Worm (Caenorhabditis elegans) whole organism, young adult: Measurements from ENCODE around the gene ech-6.
A peak's percentile ranks its signal among the peaks of the same experiment; 100 is the strongest.

Source experiments
- C06A6.2 ChIP-seq: fragments of 200-800 bp; sonication (Bioruptor generic); conservative IDR thresholded peaks from 2 replicates; pipeline ENCODE4 v1.3.6; 2022; ENCODE audit warnings: missing genetic modification characterization, missing compliant biosample characterization
- F10E7.11 ChIP-seq: sonication (generic microtip); optimal IDR thresholded peaks from 2 replicates; lab custom pipeline; 2017; ENCODE audit warnings: mild to moderate bottlenecking, missing genetic modification characterization, moderate library complexity, missing compliant biosample characterization
- F22D6.2 ChIP-seq: sonication (generic microtip); optimal IDR thresholded peaks from 2 replicates; lab custom pipeline; 2016; ENCODE audit warnings: mild to moderate bottlenecking, missing genetic modification characterization, missing compliant biosample characterization
- F33H1.4 ChIP-seq: fragments of 200-800 bp; sonication (Bioruptor generic); IDR thresholded peaks from 2 replicates; pipeline ENCODE4 v1.3.6; 2022; ENCODE audit warnings: missing genetic modification reagents, missing genetic modification characterization, missing compliant biosample characterization
- F55B11.4 ChIP-seq: sonication (generic microtip); optimal IDR thresholded peaks from 2 replicates; lab custom pipeline; 2016; ENCODE audit warnings: missing compliant biosample characterization, missing genetic modification characterization, borderline replicate concordance; ENCODE audit not compliant: insufficient read depth
- T26A5.8 ChIP-seq: sonication (generic microtip); optimal IDR thresholded peaks from 2 replicates; lab custom pipeline; 2016; ENCODE audit warnings: missing genetic modification characterization, missing compliant biosample characterization
- Y56A3A.18 ChIP-seq: fragments of 200-800 bp; sonication (Bioruptor generic); IDR thresholded peaks from 2 replicates; pipeline ENCODE4 v1.3.6; 2022; ENCODE audit warnings: missing genetic modification reagents, missing genetic modification characterization, missing compliant biosample characterization
- Y95B8A.8 ChIP-seq: fragments of 200-800 bp; sonication (Bioruptor generic); IDR thresholded peaks from 2 replicates; pipeline ENCODE4 v1.3.6; 2022; ENCODE audit warnings: missing genetic modification reagents, missing genetic modification characterization, missing compliant biosample characterization
- attf-3 ChIP-seq: fragments of 200-800 bp; sonication (Bioruptor generic); conservative IDR thresholded peaks from 2 replicates; pipeline ENCODE4 v1.3.6; 2022; ENCODE audit warnings: missing genetic modification reagents, missing genetic modification characterization, missing compliant biosample characterization
- bed-1 ChIP-seq: fragments of 200-800 bp; sonication (Bioruptor generic); IDR thresholded peaks from 2 replicates; pipeline ENCODE4 v1.3.6; 2022; ENCODE audit warnings: missing genetic modification reagents, missing genetic modification characterization, missing compliant biosample characterization
- cebp-2 ChIP-seq: fragments of 200-800 bp; sonication (Bioruptor generic); IDR thresholded peaks from 2 replicates; pipeline ENCODE4 v1.3.6; 2022; ENCODE audit warnings: missing genetic modification characterization, missing compliant biosample characterization
- ceh-100 ChIP-seq: fragments of 200-800 bp; sonication (Bioruptor generic); IDR thresholded peaks from 2 replicates; pipeline ENCODE4 v1.3.6; 2022; ENCODE audit warnings: missing genetic modification reagents, missing genetic modification characterization, missing compliant biosample characterization
- ceh-79 ChIP-seq: sonication (generic microtip); optimal IDR thresholded peaks from 2 replicates; lab custom pipeline; 2017; ENCODE audit warnings: mild to moderate bottlenecking, missing genetic modification characterization, missing compliant biosample characterization
- chd-7 ChIP-seq: sonication (generic microtip); optimal IDR thresholded peaks from 2 replicates; lab custom pipeline; 2016; ENCODE audit warnings: mild to moderate bottlenecking, missing genetic modification characterization, moderate library complexity, missing compliant biosample characterization
- die-1 ChIP-seq: sonication (generic microtip); optimal IDR thresholded peaks from 2 replicates; lab custom pipeline; 2016; ENCODE audit warnings: missing genotype, mild to moderate bottlenecking, missing genetic modification characterization, missing compliant biosample characterization
- egrh-3 ChIP-seq: fragments of 200-800 bp; sonication (Bioruptor generic); IDR thresholded peaks from 2 replicates; pipeline ENCODE4 v1.3.6; 2022; ENCODE audit warnings: missing genetic modification reagents, missing genetic modification characterization, missing compliant biosample characterization
- hlh-12 ChIP-seq: sonication (generic microtip); optimal IDR thresholded peaks from 2 replicates; lab custom pipeline; 2016; ENCODE audit warnings: missing genetic modification characterization, missing compliant biosample characterization
- lag-1 ChIP-seq: fragments of 200-800 bp; sonication (Bioruptor generic); IDR thresholded peaks from 2 replicates; pipeline ENCODE4 v1.3.6; 2022; ENCODE audit warnings: missing genetic modification reagents, missing genetic modification characterization, missing compliant biosample characterization
- lin-35 ChIP-seq, 3 experiments: fragments of 150-350 bp in 2 of 3; sonication (generic microtip) in 1 of 3; optimal IDR thresholded peaks; 2 replicates each; lab custom pipeline; 2014 to 2018; ENCODE audit warnings: missing biosample characterization in 3 of 3, missing genetic modification characterization in 3 of 3, missing genetic modification reagents in 3 of 3
- lir-1 ChIP-seq: fragments of 200-800 bp; sonication (Bioruptor generic); conservative IDR thresholded peaks from 2 replicates; pipeline ENCODE4 v1.3.6; 2022; ENCODE audit warnings: missing genetic modification reagents, missing genetic modification characterization, missing compliant biosample characterization
- lsl-1 ChIP-seq: fragments of 200-800 bp; sonication (Bioruptor generic); optimal IDR thresholded peaks from 2 replicates; lab custom pipeline; 2018; ENCODE audit warnings: mild to moderate bottlenecking, missing genetic modification characterization, moderate library complexity, missing compliant biosample characterization
- madf-3 ChIP-seq: fragments of 200-800 bp; sonication (Bioruptor generic); IDR thresholded peaks from 2 replicates; pipeline ENCODE4 v1.3.6; 2022; ENCODE audit warnings: missing genetic modification reagents, missing genetic modification characterization, missing compliant biosample characterization
- madf-6 ChIP-seq: fragments of 200-800 bp; sonication (Bioruptor generic); IDR thresholded peaks from 2 replicates; pipeline ENCODE4 v1.3.6; 2022; ENCODE audit warnings: missing genetic modification reagents, missing genetic modification characterization, missing compliant biosample characterization
- nfyb-1 ChIP-seq: fragments of 200-800 bp; sonication (Bioruptor generic); IDR thresholded peaks from 2 replicates; pipeline ENCODE4 v1.3.6; 2022; ENCODE audit warnings: missing genetic modification reagents, missing genetic modification characterization, missing compliant biosample characterization
- nhr-120 ChIP-seq: fragments of 200-800 bp; sonication (Bioruptor generic); IDR thresholded peaks from 2 replicates; pipeline ENCODE4 v1.3.6; 2022; ENCODE audit warnings: missing genetic modification characterization, missing compliant biosample characterization
- nhr-179 ChIP-seq: sonication (generic microtip); optimal IDR thresholded peaks from 2 replicates; lab custom pipeline; 2016; ENCODE audit warnings: mild to moderate bottlenecking, missing genetic modification characterization, missing compliant biosample characterization
- nhr-27 ChIP-seq: fragments of 200-800 bp; sonication (Bioruptor generic); optimal IDR thresholded peaks from 2 replicates; lab custom pipeline; 2018; ENCODE audit warnings: mild to moderate bottlenecking, missing genetic modification characterization, moderate library complexity, missing compliant biosample characterization
- rec-8 ChIP-seq, 2 experiments: sonication (generic microtip); optimal IDR thresholded peaks; 2 replicates each; lab custom pipeline; 2016; ENCODE audit warnings: mild to moderate bottlenecking in 2 of 2, missing genetic modification characterization in 2 of 2, missing genetic modification reagents in 2 of 2, missing genotype in 2 of 2, missing biosample characterization in 1 of 2, missing compliant biosample characterization in 1 of 2, moderate library complexity in 1 of 2
- sdz-38 ChIP-seq: sonication (generic microtip); optimal IDR thresholded peaks from 2 replicates; lab custom pipeline; 2016; ENCODE audit warnings: missing genotype, missing genetic modification characterization, missing compliant biosample characterization
- snpc-3.4 ChIP-seq: sonication (generic microtip); optimal IDR thresholded peaks from 2 replicates; lab custom pipeline; 2017; ENCODE audit warnings: missing genetic modification characterization, mild to moderate bottlenecking, missing compliant biosample characterization, antibody characterized with exemption, moderate library complexity, missing genotype, missing genetic modification reagents
- snpc-4 ChIP-seq, 5 experiments: fragments of 150-350 bp in 1 of 5; sonication (generic microtip) in 4 of 5; optimal IDR thresholded peaks; 2 replicates each; lab custom pipeline; 2014 to 2018; ENCODE audit warnings: missing genetic modification characterization in 5 of 5, missing biosample characterization in 3 of 5, antibody characterized with exemption in 2 of 5, mild to moderate bottlenecking in 2 of 5, missing compliant biosample characterization in 2 of 5, missing genotype in 2 of 5, moderate library complexity in 2 of 5, missing genetic modification reagents in 1 of 5
- tlf-1 ChIP-seq: fragments of 200-800 bp; sonication (Bioruptor generic); optimal IDR thresholded peaks from 2 replicates; lab custom pipeline; 2018; ENCODE audit warnings: mild to moderate bottlenecking, missing genetic modification characterization, missing compliant biosample characterization
- xnd-1 ChIP-seq: sonication (generic microtip); optimal IDR thresholded peaks from 2 replicates; lab custom pipeline; 2016; ENCODE audit warnings: missing genotype, missing genetic modification reagents, missing genetic modification characterization, missing compliant biosample characterization

The ech-6 gene

ce11 chrIII:9780665-9781304 is 28.1 kb upstream of the ech-6 start, which contains the start of gene vha-1 (continued):
- no peak for TF ChIP-seq snpc-4 (GFP tag; optimal IDR thresholded peaks at IDR 0.05; lab: Kevin White, UChicago)
- TF ChIP-seq snpc-4 (tag; optimal IDR thresholded peaks at IDR 0.05; lab: Kevin White, UChicago), result peak in 3 of 4 experiments; percentile 36 to 62 (median 46)
- no peak for TF ChIP-seq nhr-120 (GFP tag; lab: Robert Waterston, UW)
- TF ChIP-seq Y56A3A.18 (GFP tag; lab: Robert Waterston, UW), result no peak
- no peak; the same call in 1 of the 2 replicates for TF ChIP-seq C06A6.2 (GFP tag; lab: Robert Waterston, UW)
- TF ChIP-seq snpc-3.4 (tag; lab: Kevin White, UChicago), result no peak
- TF ChIP-seq tlf-1 (GFP tag; lab: Kevin White, UChicago), result peak; percentile 66
- peak; percentile 26; the same call in 1 of the 2 replicates for TF ChIP-seq egrh-3 (GFP tag; lab: Robert Waterston, UW)

DNA sequence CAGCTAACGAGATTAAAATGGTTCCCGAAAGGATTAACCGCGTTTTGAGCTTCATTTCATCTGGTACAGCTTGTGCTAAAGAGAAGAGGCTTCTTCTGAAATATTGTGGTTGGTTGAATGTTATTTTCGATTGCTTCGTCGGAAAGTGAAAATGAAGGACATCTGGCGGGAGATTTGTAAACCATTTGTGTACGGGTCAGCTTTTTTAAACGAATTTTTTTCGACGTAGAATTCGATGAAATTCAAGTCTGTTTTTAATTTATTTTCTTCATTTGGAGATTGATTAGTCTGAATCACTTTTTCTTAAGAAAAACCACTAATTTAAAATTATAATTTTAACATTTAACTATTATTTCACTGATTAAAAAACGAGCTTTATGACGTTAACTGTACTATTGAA is 27.6 kb upstream of the ech-6 start, which contains the start of gene sqv-3:
sqv-3 (minus strand) TSS at position 101 of the 400 bp plus-strand sequence.
- TF ChIP-seq nhr-179 (no peak), lir-1 (GFP tag; lab: Robert Waterston, UW) (no peak), madf-3 (GFP tag; lab: Robert Waterston, UW) (0 out of 2 replicates have a peak, but pooled peaks have one; percentile 55), ceh-100 (GFP tag; lab: Robert Waterston, UW) (no peak)

- TF ChIP-seq sdz-38 (no peak), lag-1 (GFP tag; lab: Robert Waterston, UW) (no peak), cebp-2 (GFP tag; lab: Robert Waterston, UW) (no peak), madf-6 (GFP tag; lab: Robert Waterston, UW) (no peak; the same call in 1 of the 2 replicates), F22D6.2 (tag; lab: Kevin White, UChicago) (no peak), F55B11.4 (tag; lab: Kevin White, UChicago) (no peak), T26A5.8 (tag; lab: Kevin White, UChicago) (no peak), rec-8 (tag; optimal IDR thresholded peaks at IDR 0.05; lab: Kevin White, UChicago) (no peak), lin-35 (GFP tag; optimal IDR thresholded peaks at IDR 0.05; lab: Kevin White, UChicago) (no peak), xnd-1 (tag; lab: Kevin White, UChicago) (peak; percentile 19), bed-1 (GFP tag; lab: Robert Waterston, UW) (no peak), lsl-1 (GFP tag; lab: Kevin White, UChicago) (peak; percentile 52), die-1 (tag; lab: Kevin White, UChicago) (no peak), F10E7.11 (no peak), snpc-3.4 (tag; lab: Kevin White, UChicago) (no peak), F33H1.4 (GFP tag; lab: Robert Waterston, UW) (peak; percentile 55; the same call in 1 of the 2 replicates), ceh-79 (tag; lab: Kevin White, UChicago) (no peak), madf-3 (GFP tag; lab: Robert Waterston, UW) (0 out of 2 replicates have a peak, but pooled peaks have one; percentile 53), nhr-27 (tag; lab: Kevin White, UChicago) (no peak), nfyb-1 (GFP tag; lab: Robert Waterston, UW) (no peak), attf-3 (no peak), Y95B8A.8 (no peak), egrh-3 (GFP tag; lab: Robert Waterston, UW) (no peak), hlh-12 (no peak), chd-7 (tag; lab: Kevin White, UChicago) (no peak)
These were observed 26.4 kb upstream of the ech-6 start for ce11 chrIII:9779080-9779479.
